Fruit fly (Drosophila melanogaster) whole organism, wandering third instar larva: ENCODE data around the gene trn.

Experiments
- Abd-B ChIP-seq: fragments of >200 bp; optimal IDR thresholded peaks from 2 replicates; lab custom pipeline; 2017; ENCODE audit warnings: missing biosample characterization, missing genetic modification characterization
- CG32264 ChIP-seq: fragments of 200-800 bp; sonication (Bioruptor generic); optimal IDR thresholded peaks from 2 replicates; lab custom pipeline; 2016; ENCODE audit warnings: missing biosample characterization, missing genetic modification characterization
- CG9705 ChIP-seq: fragments of 200-800 bp; sonication (Bioruptor generic); optimal IDR thresholded peaks from 2 replicates; lab custom pipeline; 2018; ENCODE audit warnings: missing biosample characterization, mild to moderate bottlenecking, missing genetic modification characterization
- CrebA ChIP-seq: fragments of 200-800 bp; sonication (Bioruptor generic); optimal IDR thresholded peaks from 2 replicates; lab custom pipeline; 2016; ENCODE audit warnings: missing biosample characterization, mild to moderate bottlenecking, missing genetic modification characterization, borderline replicate concordance
- Dfd ChIP-seq: fragments of >200 bp; optimal IDR thresholded peaks from 2 replicates; lab custom pipeline; 2017; ENCODE audit warnings: missing biosample characterization, missing genetic modification characterization
- Dif ChIP-seq: fragments of 200-275, 200-300 bp; sonication (Bioruptor generic); optimal IDR thresholded peaks from 2 replicates; lab custom pipeline; 2018; ENCODE audit warnings: missing biosample characterization, missing genetic modification characterization; ENCODE audit not compliant: partially characterized antibody
- GATAd ChIP-seq: sonication (Bioruptor generic); optimal IDR thresholded peaks from 2 replicates; lab custom pipeline; 2016; ENCODE audit warnings: missing biosample characterization, missing genetic modification characterization
- HLH106 ChIP-seq: fragments of 200-800 bp; optimal IDR thresholded peaks from 3 replicates; lab custom pipeline; 2019; ENCODE audit warnings: missing biosample characterization, mild to moderate bottlenecking, missing genetic modification characterization, moderate library complexity
- Hnf4 ChIP-seq: fragments of 200-800 bp; sonication (Bioruptor generic); optimal IDR thresholded peaks from 2 replicates; lab custom pipeline; 2016; ENCODE audit warnings: missing biosample characterization, mild to moderate bottlenecking, missing genetic modification characterization
- Hr83 ChIP-seq: fragments of 200-300 bp; sonication (Bioruptor generic); optimal IDR thresholded peaks from 2 replicates; lab custom pipeline; 2016; ENCODE audit warnings: missing biosample characterization, mild to moderate bottlenecking, missing genetic modification characterization, moderate library complexity; ENCODE audit not compliant: poor library complexity, severe bottlenecking
- Jra ChIP-seq: sonication (Bioruptor generic); optimal IDR thresholded peaks from 2 replicates; lab custom pipeline; 2016; ENCODE audit warnings: missing biosample characterization, missing genetic modification characterization
- Mio ChIP-seq: sonication (Bioruptor generic); optimal IDR thresholded peaks from 2 replicates; lab custom pipeline; 2016; ENCODE audit warnings: missing biosample characterization, missing genetic modification characterization
- Myc ChIP-seq: fragments of >200 bp; optimal IDR thresholded peaks from 2 replicates; lab custom pipeline; 2017
- N ChIP-seq: fragments of >200 bp; optimal IDR thresholded peaks from 2 replicates; lab custom pipeline; 2018; ENCODE audit warnings: missing biosample characterization, missing external identifiers, missing genetic modification characterization
- OdsH ChIP-seq: fragments of 200-800 bp; sonication (Bioruptor generic); optimal IDR thresholded peaks from 2 replicates; lab custom pipeline; 2016; ENCODE audit warnings: missing biosample characterization, mild to moderate bottlenecking, missing genetic modification characterization
- Rel ChIP-seq, 2 experiments: fragments of 200-800 bp; sonication (Bioruptor generic) in 1 of 2; optimal IDR thresholded peaks; 2 replicates in 1 of 2; 3 replicates in 1 of 2; lab custom pipeline; 2016 to 2019; ENCODE audit warnings: mild to moderate bottlenecking in 2 of 2, missing biosample characterization in 2 of 2, missing genetic modification characterization in 2 of 2, moderate library complexity in 1 of 2
- Sp1 ChIP-seq: fragments of 200-800 bp; sonication (Bioruptor generic); optimal IDR thresholded peaks from 3 replicates; lab custom pipeline; 2019; ENCODE audit warnings: missing biosample characterization, mild to moderate bottlenecking, missing genetic modification characterization, moderate library complexity
- Vsx2 ChIP-seq: fragments of 200-300, 225-300 bp; sonication (Bioruptor generic); optimal IDR thresholded peaks from 2 replicates; lab custom pipeline; 2018; ENCODE audit warnings: missing biosample characterization, missing genetic modification characterization; ENCODE audit not compliant: partially characterized antibody
- brk ChIP-seq: fragments of 200-800 bp; sonication (Bioruptor generic); optimal IDR thresholded peaks from 2 replicates; lab custom pipeline; 2016; ENCODE audit warnings: missing biosample characterization, mild to moderate bottlenecking, missing genetic modification characterization
- dl ChIP-seq, 2 experiments: fragments of 175-275, 200-275 bp in 1 of 2; fragments of 200-275 bp in 1 of 2; sonication (Bioruptor generic); optimal IDR thresholded peaks; lab custom pipeline; 2018; ENCODE audit warnings: mild to moderate bottlenecking in 2 of 2, missing biosample characterization in 2 of 2, missing genetic modification characterization in 2 of 2, moderate library complexity in 2 of 2; ENCODE audit not compliant: partially characterized antibody in 2 of 2, insufficient read depth in 1 of 2
- dmrt93B ChIP-seq: fragments of 200-800 bp; sonication (Bioruptor generic); optimal IDR thresholded peaks from 2 replicates; lab custom pipeline; 2018; ENCODE audit warnings: missing biosample characterization, mild to moderate bottlenecking, missing genetic modification characterization
- foxo ChIP-seq, 2 experiments: fragments of 200-800 bp; sonication (Bioruptor generic); optimal IDR thresholded peaks; 2 replicates in 1 of 2; 3 replicates in 1 of 2; lab custom pipeline; 2016 to 2017; ENCODE audit warnings: missing biosample characterization in 2 of 2, missing genetic modification characterization in 2 of 2
- fru ChIP-seq: fragments of 200-800 bp; sonication (Bioruptor generic); optimal IDR thresholded peaks from 3 replicates; lab custom pipeline; 2016; ENCODE audit warnings: missing biosample characterization, mild to moderate bottlenecking, missing genetic modification characterization
- pan ChIP-seq: fragments of >200 bp; optimal IDR thresholded peaks from 2 replicates; lab custom pipeline; 2017
- rgr ChIP-seq: fragments of 200-800 bp; sonication (Bioruptor generic); optimal IDR thresholded peaks from 3 replicates; lab custom pipeline; 2016; ENCODE audit warnings: missing biosample characterization, mild to moderate bottlenecking, missing genetic modification characterization
- sv ChIP-seq: fragments of 200-800 bp; sonication (Bioruptor generic); optimal IDR thresholded peaks from 3 replicates; lab custom pipeline; 2016; ENCODE audit warnings: missing biosample characterization, missing genetic modification characterization
- tai ChIP-seq: sonication (Bioruptor generic); optimal IDR thresholded peaks from 2 replicates; lab custom pipeline; 2016; ENCODE audit warnings: missing biosample characterization, missing genetic modification characterization
- usp ChIP-seq: fragments of >200 bp; optimal IDR thresholded peaks from 2 replicates; lab custom pipeline; 2017; ENCODE audit warnings: missing biosample characterization, missing genetic modification characterization
- woc ChIP-seq: sonication (Bioruptor generic); optimal IDR thresholded peaks from 2 replicates; lab custom pipeline; 2016; ENCODE audit warnings: missing biosample characterization, mild to moderate bottlenecking, missing genetic modification characterization

Gene trn

dm6 chr3L:13133140-13133539, 19.1 kb downstream of the trn start:
- no peak for TF ChIP-seq dl (GFP tag; optimal IDR thresholded peaks at IDR 0.05; lab: Kevin White, UChicago; ENCODE audit: insufficient read depth in 1 of 2, partially characterized antibody in 2 of 2)
- no peak for TF ChIP-seq CG32264
- TF ChIP-seq N (GFP tag; lab: Kevin White, UChicago), result no peak
- no peak for TF ChIP-seq Jra (GFP tag; lab: Kevin White, UChicago)
- TF ChIP-seq Mio (GFP tag; lab: Kevin White, UChicago), result no peak
- TF ChIP-seq, all 38 proteins: peak for 0

- TF ChIP-seq Dfd (GFP tag; lab: Kevin White, UChicago), result no peak
- no peak for TF ChIP-seq CrebA (GFP tag; lab: Kevin White, UChicago)
- no peak for TF ChIP-seq usp (GFP tag; lab: Kevin White, UChicago)
- TF ChIP-seq woc (GFP tag; lab: Kevin White, UChicago), result no peak
- TF ChIP-seq Sp1, result no peak
Observed at dm6 chr3L:13134906-13135305, 20.8 kb downstream of the trn start.

dm6 chr3L:13135382-13135928, 21.4 kb downstream of the trn start:
- no peak for TF ChIP-seq HLH106
- no peak for TF ChIP-seq Rel (GFP tag; optimal IDR thresholded peaks at IDR 0.05; lab: Kevin White, UChicago)
- no peak for TF ChIP-seq Rel (tag; optimal IDR thresholded peaks at IDR 0.05; lab: Kevin White, UChicago)
- no peak for TF ChIP-seq CG32264
- no peak for TF ChIP-seq Hr83 (GFP tag; lab: Kevin White, UChicago)
- no peak for TF ChIP-seq rgr (GFP tag; lab: Kevin White, UChicago)
- TF ChIP-seq Sp1, result no peak
- no peak for TF ChIP-seq CrebA (GFP tag; lab: Kevin White, UChicago)
- TF ChIP-seq woc (GFP tag; lab: Kevin White, UChicago), result no peak

- TF ChIP-seq Vsx2 (GFP tag; lab: Kevin White, UChicago), result no peak
- TF ChIP-seq tai (GFP tag; lab: Kevin White, UChicago), result no peak
- TF ChIP-seq dmrt93B (GFP tag; lab: Kevin White, UChicago), result no peak
- no peak for TF ChIP-seq Myc (lab: Kevin White, UChicago)
- TF ChIP-seq woc (GFP tag; lab: Kevin White, UChicago), result no peak
- no peak for TF ChIP-seq Rel (GFP tag; optimal IDR thresholded peaks at IDR 0.05; lab: Kevin White, UChicago)
- TF ChIP-seq Rel (tag; optimal IDR thresholded peaks at IDR 0.05; lab: Kevin White, UChicago), result no peak
- TF ChIP-seq Hnf4 (GFP tag; lab: Kevin White, UChicago), result no peak
- TF ChIP-seq Dfd (GFP tag; lab: Kevin White, UChicago), result no peak
- no peak for TF ChIP-seq pan (lab: Kevin White, UChicago)
- no peak for TF ChIP-seq fru (GFP tag; lab: Kevin White, UChicago)
- TF ChIP-seq CG32264, result no peak
- TF ChIP-seq CrebA (GFP tag; lab: Kevin White, UChicago), result no peak
- TF ChIP-seq, all 38 proteins: peak for 0
Observed at dm6 chr3L:13135969-13136368, 21.9 kb downstream of the trn start, which contains the start of gene CG33262. CG33262 (plus strand) TSS chr3L:13136269.

dm6 chr3L:13137394-13137793, 23.3 kb downstream of the trn start:
- TF ChIP-seq Vsx2 (GFP tag; lab: Kevin White, UChicago) (no peak), Jra (GFP tag; lab: Kevin White, UChicago) (no peak), CG32264 (no peak), Dif (GFP tag; lab: Kevin White, UChicago) (no peak), sv (GFP tag; lab: Kevin White, UChicago) (no peak), GATAd (GFP tag; lab: Kevin White, UChicago) (no peak), woc (GFP tag; lab: Kevin White, UChicago) (no peak), fru (GFP tag; lab: Kevin White, UChicago) (no peak), N (GFP tag; lab: Kevin White, UChicago) (no peak), tai (GFP tag; lab: Kevin White, UChicago) (no peak), brk (GFP tag; lab: Kevin White, UChicago) (no peak), Mio (GFP tag; lab: Kevin White, UChicago) (no peak), foxo (GFP tag; optimal IDR thresholded peaks at IDR 0.05; lab: Kevin White, UChicago) (no peak), Abd-B (GFP tag; lab: Kevin White, UChicago) (no peak), Myc (lab: Kevin White, UChicago) (no peak), rgr (GFP tag; lab: Kevin White, UChicago) (no peak), Hnf4 (GFP tag; lab: Kevin White, UChicago) (no peak), OdsH (no peak), Dfd (GFP tag; lab: Kevin White, UChicago) (no peak), CG9705 (GFP tag; lab: Kevin White, UChicago) (no peak)
